Fruit fly (Drosophila melanogaster): ENCODE measurements around the gene Mical.

DNA sequence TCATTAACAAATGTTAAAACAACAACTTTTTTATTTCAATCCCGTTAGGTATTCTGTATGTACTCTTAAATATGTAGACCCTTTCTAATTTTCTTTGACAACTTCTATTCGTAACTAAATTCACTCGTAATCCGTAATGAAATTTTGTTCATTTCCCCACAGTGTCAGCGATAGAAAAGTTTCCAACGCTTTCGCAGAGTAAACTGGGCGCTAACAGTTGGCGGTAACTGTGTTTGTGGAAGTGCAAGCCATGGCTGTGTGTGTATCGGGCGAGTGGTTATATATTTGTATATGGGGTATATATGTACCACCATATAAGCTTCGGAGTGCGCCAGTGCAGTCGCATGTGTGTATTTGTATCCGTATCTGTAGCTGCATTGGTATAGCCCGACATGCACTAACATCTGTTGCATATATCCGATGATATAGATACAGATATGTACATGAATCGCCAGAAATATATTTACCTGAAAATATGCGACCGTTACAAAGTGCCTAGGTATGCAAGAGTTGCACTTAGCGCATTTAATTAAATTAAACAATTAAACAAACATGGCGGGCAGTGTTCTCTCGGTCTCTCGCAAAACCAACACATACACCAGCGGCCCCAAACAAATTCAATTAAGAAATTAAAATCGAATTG, 38.9 kb upstream of the Mical start:
- no peak for TF ChIP-seq dmrt93B (GFP tag; optimal IDR thresholded peaks at IDR 0.05)
- TF ChIP-seq usp (GFP tag; optimal IDR thresholded peaks at IDR 0.05): no peak
- TF ChIP-seq h (GFP tag; optimal IDR thresholded peaks at IDR 0.05): peak; percentile 44
- no peak for TF ChIP-seq CG32264 (GFP tag; optimal IDR thresholded peaks at IDR 0.05)
- no peak for TF ChIP-seq Dfd (GFP tag; optimal IDR thresholded peaks at IDR 0.05)
- peak; percentile 25 for TF ChIP-seq Dif (GFP tag; optimal IDR thresholded peaks at IDR 0.05; ENCODE audit: partially characterized antibody)
- no peak for TF ChIP-seq psq (GFP tag; optimal IDR thresholded peaks at IDR 0.05)
- no peak for TF ChIP-seq Rel (GFP tag; optimal IDR thresholded peaks at IDR 0.05)
- TF ChIP-seq Rel (tag; optimal IDR thresholded peaks at IDR 0.05): no peak
- TF ChIP-seq foxo (GFP tag; optimal IDR thresholded peaks at IDR 0.05): peak in 1 of 2 experiments; percentile 28
- peak; percentile 32 for TF ChIP-seq HLH106 (tag; optimal IDR thresholded peaks at IDR 0.05)
- no peak for TF ChIP-seq br (GFP tag; optimal IDR thresholded peaks at IDR 0.05)
- no peak for TF ChIP-seq CrebA (GFP tag; optimal IDR thresholded peaks at IDR 0.05; ENCODE audit: borderline replicate concordance)
- peak; percentile 34 for TF ChIP-seq ey (GFP tag; optimal IDR thresholded peaks at IDR 0.05)

All from whole organism, wandering third instar larva.